Worm (Caenorhabditis elegans): ENCODE measurements around the gene msa-1.

ce11 chrIV:9140172-9140805 is 51.9 kb downstream of the msa-1 start:
- TF ChIP-seq egl-5 (tag; optimal IDR thresholded peaks at IDR 0.05): no peak
- TF ChIP-seq elt-1 (tag; optimal IDR thresholded peaks at IDR 0.05): no peak
- no peak for TF ChIP-seq unc-62 (GFP tag; optimal IDR thresholded peaks at IDR 0.05)
- TF ChIP-seq ceh-16 (tag; optimal IDR thresholded peaks at IDR 0.05): no peak
- no peak for TF ChIP-seq mml-1 (tag; optimal IDR thresholded peaks at IDR 0.05)
- no peak for TF ChIP-seq ztf-4 (tag; optimal IDR thresholded peaks at IDR 0.05)
- TF ChIP-seq fkh-2 (tag; optimal IDR thresholded peaks at IDR 0.05): no peak
